Fruit fly (Drosophila melanogaster) whole organism, embryonic: ENCODE results near the gene Hayan.

Source experiments
- Awh ChIP-seq: fragments of 200-800 bp; sonication (Bioruptor generic); IDR thresholded peaks from 2 replicates; pipeline ENCODE4, ENCODE4 v1.3.6; 2022; ENCODE audit warnings: missing biosample characterization, missing genetic modification characterization
- CG12071 ChIP-seq: fragments of 200-800 bp; sonication (Bioruptor generic); optimal IDR thresholded peaks from 3 replicates; lab custom pipeline; 2018; ENCODE audit warnings: missing biosample characterization, mild to moderate bottlenecking, missing genetic modification characterization
- CG1602 ChIP-seq: fragments of 200-800 bp; sonication (Bioruptor generic); optimal IDR thresholded peaks from 3 replicates; lab custom pipeline; 2016; ENCODE audit warnings: missing biosample characterization, missing genetic modification characterization
- CG16779 ChIP-seq: fragments of 200-800 bp; sonication (Bioruptor generic); IDR thresholded peaks from 2 replicates; pipeline ENCODE4 v1.3.6; 2022; ENCODE audit warnings: missing biosample characterization, missing genetic modification characterization
- CG16813 ChIP-seq: fragments of 200-800 bp; sonication (Bioruptor generic); IDR thresholded peaks from 3 replicates; pipeline ENCODE4 v1.3.6; 2022; ENCODE audit warnings: missing biosample characterization, missing genetic modification characterization; ENCODE audit not compliant: partially characterized antibody
- CG1792 ChIP-seq: fragments of 200-800 bp; sonication (Bioruptor generic); optimal IDR thresholded peaks from 2 replicates; lab custom pipeline; 2016; ENCODE audit warnings: missing biosample characterization, missing genetic modification characterization
- CG18476 ChIP-seq: fragments of 200-800 bp; sonication (Bioruptor generic); optimal IDR thresholded peaks from 2 replicates; lab custom pipeline; 2016; ENCODE audit warnings: missing biosample characterization, mild to moderate bottlenecking, missing genetic modification characterization
- CG2889 ChIP-seq: fragments of 200-800 bp; sonication (Bioruptor generic); IDR thresholded peaks from 3 replicates; pipeline ENCODE4 v1.3.6; 2022; ENCODE audit warnings: missing biosample characterization, missing genetic modification characterization
- CG4282 ChIP-seq: fragments of 200-800 bp; sonication (Bioruptor generic); optimal IDR thresholded peaks from 2 replicates; lab custom pipeline; 2016; ENCODE audit warnings: missing biosample characterization, missing genetic modification characterization
- CG4404 ChIP-seq: fragments of 200-800 bp; sonication (Bioruptor generic); IDR thresholded peaks from 2 replicates; pipeline ENCODE4 v1.3.6; 2022; ENCODE audit warnings: missing biosample characterization, missing genetic modification characterization
- CG4820 ChIP-seq: fragments of 200-800 bp; sonication (Bioruptor generic); optimal IDR thresholded peaks from 3 replicates; lab custom pipeline; 2016; ENCODE audit warnings: missing biosample characterization, missing genetic modification characterization
- CG8359 ChIP-seq: fragments of 200-800 bp; sonication (Bioruptor generic); optimal IDR thresholded peaks from 2 replicates; lab custom pipeline; 2017; ENCODE audit warnings: missing biosample characterization, mild to moderate bottlenecking, missing genetic modification characterization, borderline replicate concordance
- CG9817 ChIP-seq: fragments of 200-800 bp; sonication (Bioruptor generic); optimal IDR thresholded peaks from 2 replicates; lab custom pipeline; 2018; ENCODE audit warnings: missing biosample characterization, mild to moderate bottlenecking, missing genetic modification characterization, moderate library complexity
- CG9876 ChIP-seq: fragments of 200-800 bp; sonication (Bioruptor generic); optimal IDR thresholded peaks from 2 replicates; lab custom pipeline; 2016; ENCODE audit warnings: missing biosample characterization, missing genetic modification characterization
- CkIIα-i1 ChIP-seq: fragments of 200-800 bp; sonication (Bioruptor generic); IDR thresholded peaks from 2 replicates; pipeline ENCODE4 v1.3.6; 2022; ENCODE audit warnings: missing biosample characterization, missing genetic modification characterization
- Dad ChIP-seq: fragments of 200-800 bp; sonication (Bioruptor generic); optimal IDR thresholded peaks from 3 replicates; lab custom pipeline; 2016; ENCODE audit warnings: missing biosample characterization, missing genetic modification characterization
- Doc2 ChIP-seq: fragments of 200-800 bp; sonication (Bioruptor generic); IDR thresholded peaks from 2 replicates; pipeline ENCODE4 v1.3.6; 2022; ENCODE audit warnings: missing biosample characterization, missing genetic modification characterization
- Drgx ChIP-seq: fragments of 200-800 bp; sonication (Bioruptor generic); IDR thresholded peaks from 2 replicates; pipeline ENCODE4 v1.3.6; 2022; ENCODE audit warnings: missing biosample characterization, missing genetic modification characterization
- E2f1 ChIP-seq: fragments of 200-800 bp; sonication (Bioruptor generic); IDR thresholded peaks from 2 replicates; pipeline ENCODE4 v1.3.6; 2022; ENCODE audit warnings: missing biosample characterization, missing genetic modification characterization
- HmgZ ChIP-seq: fragments of 200-800 bp; sonication (Bioruptor generic); optimal IDR thresholded peaks from 2 replicates; lab custom pipeline; 2018; ENCODE audit warnings: missing biosample characterization, mild to moderate bottlenecking, missing genetic modification characterization
- Lhr ChIP-seq: fragments of 200-800 bp; sonication (Bioruptor generic); optimal IDR thresholded peaks from 3 replicates; lab custom pipeline; 2017; ENCODE audit warnings: mild to moderate bottlenecking, missing biosample characterization, missing genetic modification reagents, missing genetic modification characterization
- NFAT ChIP-seq: fragments of 200-800 bp; sonication (Bioruptor generic); IDR thresholded peaks from 2 replicates; pipeline ENCODE4 v1.3.6; 2022; ENCODE audit warnings: missing biosample characterization, missing genetic modification characterization
- Neu2 ChIP-seq: fragments of 200-800 bp; sonication (Bioruptor generic); optimal IDR thresholded peaks from 3 replicates; lab custom pipeline; 2016; ENCODE audit warnings: missing biosample characterization, missing genetic modification characterization, borderline replicate concordance
- Nf-YC ChIP-seq: fragments of 200-800 bp; optimal IDR thresholded peaks from 3 replicates; lab custom pipeline; 2019; ENCODE audit warnings: missing biosample characterization, mild to moderate bottlenecking, missing genetic modification characterization, moderate library complexity
- Sox100B ChIP-seq: fragments of 200-800 bp; sonication (Bioruptor generic); optimal IDR thresholded peaks from 3 replicates; lab custom pipeline; 2018; ENCODE audit warnings: missing biosample characterization, mild to moderate bottlenecking, missing genetic modification characterization
- Sox102F ChIP-seq: fragments of 200-800 bp; sonication (Bioruptor generic); optimal IDR thresholded peaks from 2 replicates; lab custom pipeline; 2018; ENCODE audit warnings: missing biosample characterization, mild to moderate bottlenecking, missing genetic modification characterization, moderate library complexity
- Taf1 ChIP-seq: fragments of 200-800 bp; sonication (Bioruptor generic); IDR thresholded peaks from 2 replicates; pipeline ENCODE4 v1.3.6; 2022; ENCODE audit warnings: missing biosample characterization, missing genetic modification characterization
- Vsx1 ChIP-seq: fragments of 200-800 bp; sonication (Bioruptor generic); optimal IDR thresholded peaks from 2 replicates; lab custom pipeline; 2017; ENCODE audit warnings: missing biosample characterization, mild to moderate bottlenecking, missing genetic modification characterization, missing genetic modification reagents
- YL-1 ChIP-seq: fragments of 200-800 bp; sonication (Bioruptor generic); optimal IDR thresholded peaks from 3 replicates; lab custom pipeline; 2017; ENCODE audit warnings: missing biosample characterization, mild to moderate bottlenecking, missing genetic modification characterization
- al ChIP-seq: fragments of 200-800 bp; sonication (Bioruptor generic); IDR thresholded peaks from 2 replicates; pipeline ENCODE4 v1.3.6; 2022; ENCODE audit warnings: missing biosample characterization, missing genetic modification characterization
- bigmax ChIP-seq: fragments of 200-800 bp; sonication (Bioruptor generic); optimal IDR thresholded peaks from 2 replicates; lab custom pipeline; 2018; ENCODE audit warnings: missing biosample characterization, mild to moderate bottlenecking, missing genetic modification characterization
- ci ChIP-seq: fragments of 200-800 bp; sonication (Bioruptor generic); IDR thresholded peaks from 3 replicates; pipeline ENCODE4 v1.3.6; 2022; ENCODE audit warnings: missing biosample characterization, missing genetic modification characterization
- corto ChIP-seq: fragments of 200-800 bp; sonication (Bioruptor generic); optimal IDR thresholded peaks from 2 replicates; lab custom pipeline; 2016; ENCODE audit warnings: missing biosample characterization, mild to moderate bottlenecking, missing genetic modification characterization, moderate library complexity
- dmrt11E ChIP-seq: fragments of 200-800 bp; sonication (Bioruptor generic); optimal IDR thresholded peaks from 3 replicates; lab custom pipeline; 2018; ENCODE audit warnings: missing biosample characterization, mild to moderate bottlenecking, missing genetic modification characterization, moderate library complexity
- dpn ChIP-seq, 2 experiments: fragments of 200-800 bp; sonication (Bioruptor generic); optimal IDR thresholded peaks; 3 replicates each; lab custom pipeline; 2016; ENCODE audit warnings: missing biosample characterization in 2 of 2, missing genetic modification characterization in 2 of 2
- gce ChIP-seq: fragments of 200-800 bp; sonication (Bioruptor generic); IDR thresholded peaks from 3 replicates; pipeline ENCODE4 v1.3.6; 2022; ENCODE audit warnings: missing biosample characterization, missing genetic modification characterization
- grau ChIP-seq: fragments of 200-800 bp; optimal IDR thresholded peaks from 3 replicates; lab custom pipeline; 2019; ENCODE audit warnings: missing biosample characterization, mild to moderate bottlenecking, missing genetic modification characterization, moderate library complexity
- hkb ChIP-seq, 2 experiments: fragments of 200-800 bp in 1 of 2; fragments of >200 bp in 1 of 2; sonication (Bioruptor generic) in 1 of 2; IDR thresholded peaks in 1 of 2; optimal IDR thresholded peaks in 1 of 2; 2 replicates each; pipeline versions ENCODE4 v1.3.6 to Lab custom; 2017 to 2022; ENCODE audit warnings: missing biosample characterization in 1 of 2, missing genetic modification characterization in 1 of 2
- ind ChIP-seq: fragments of 200-800 bp; sonication (Bioruptor generic); optimal IDR thresholded peaks from 3 replicates; lab custom pipeline; 2016; ENCODE audit warnings: missing biosample characterization, missing genetic modification characterization
- kay ChIP-seq: fragments of 200-800 bp; sonication (Bioruptor generic); optimal IDR thresholded peaks from 2 replicates; lab custom pipeline; 2016; ENCODE audit warnings: missing biosample characterization, missing genetic modification characterization
- kni ChIP-seq: fragments of 200-800 bp; sonication (Bioruptor generic); optimal IDR thresholded peaks from 3 replicates; lab custom pipeline; 2017; ENCODE audit warnings: mild to moderate bottlenecking, missing biosample characterization, missing genetic modification reagents, missing genetic modification characterization
- lab ChIP-seq: fragments of 200-800 bp; sonication (Bioruptor generic); optimal IDR thresholded peaks from 3 replicates; lab custom pipeline; 2017; ENCODE audit warnings: missing biosample characterization, missing genetic modification characterization, mild to moderate bottlenecking, moderate library complexity, missing genetic modification reagents
- mld ChIP-seq: fragments of 200-800 bp; sonication (Bioruptor generic); IDR thresholded peaks from 3 replicates; pipeline ENCODE4 v1.3.6; 2022; ENCODE audit warnings: missing biosample characterization, missing genetic modification characterization; ENCODE audit not compliant: partially characterized antibody
- onecut ChIP-seq: fragments of 200-800 bp; sonication (Bioruptor generic); IDR thresholded peaks from 2 replicates; pipeline ENCODE4 v1.3.6; 2022; ENCODE audit warnings: missing biosample characterization, missing genetic modification characterization
- org-1 ChIP-seq: fragments of 200-800 bp; sonication (Bioruptor generic); optimal IDR thresholded peaks from 2 replicates; lab custom pipeline; 2017; ENCODE audit warnings: missing biosample characterization, missing genetic modification characterization
- pan ChIP-seq, 4 experiments: fragments of >200 bp in 3 of 4; fragments of 200-800 bp in 1 of 4; sonication (Bioruptor generic) in 1 of 4; optimal IDR thresholded peaks in 3 of 4; IDR thresholded peaks in 1 of 4; 2 replicates each; pipeline versions ENCODE4 v1.3.6 to Lab custom; 2017 to 2022; ENCODE audit warnings: missing biosample characterization in 2 of 4, missing genetic modification characterization in 2 of 4, mixed read lengths in 1 of 4
- sima ChIP-seq: fragments of 200-800 bp; sonication (Bioruptor generic); optimal IDR thresholded peaks from 2 replicates; lab custom pipeline; 2016; ENCODE audit warnings: missing biosample characterization, missing genetic modification characterization
- sisA ChIP-seq: fragments of 200-800 bp; sonication (Bioruptor generic); IDR thresholded peaks from 2 replicates; pipeline ENCODE4 v1.3.6; 2022; ENCODE audit warnings: missing biosample characterization, missing genetic modification characterization
- unc-4 ChIP-seq: fragments of 200-800 bp; sonication (Bioruptor generic); IDR thresholded peaks from 2 replicates; pipeline ENCODE4 v1.3.6; 2022; ENCODE audit warnings: missing biosample characterization, missing genetic modification characterization; ENCODE audit not compliant: partially characterized antibody

The Hayan gene

DNA sequence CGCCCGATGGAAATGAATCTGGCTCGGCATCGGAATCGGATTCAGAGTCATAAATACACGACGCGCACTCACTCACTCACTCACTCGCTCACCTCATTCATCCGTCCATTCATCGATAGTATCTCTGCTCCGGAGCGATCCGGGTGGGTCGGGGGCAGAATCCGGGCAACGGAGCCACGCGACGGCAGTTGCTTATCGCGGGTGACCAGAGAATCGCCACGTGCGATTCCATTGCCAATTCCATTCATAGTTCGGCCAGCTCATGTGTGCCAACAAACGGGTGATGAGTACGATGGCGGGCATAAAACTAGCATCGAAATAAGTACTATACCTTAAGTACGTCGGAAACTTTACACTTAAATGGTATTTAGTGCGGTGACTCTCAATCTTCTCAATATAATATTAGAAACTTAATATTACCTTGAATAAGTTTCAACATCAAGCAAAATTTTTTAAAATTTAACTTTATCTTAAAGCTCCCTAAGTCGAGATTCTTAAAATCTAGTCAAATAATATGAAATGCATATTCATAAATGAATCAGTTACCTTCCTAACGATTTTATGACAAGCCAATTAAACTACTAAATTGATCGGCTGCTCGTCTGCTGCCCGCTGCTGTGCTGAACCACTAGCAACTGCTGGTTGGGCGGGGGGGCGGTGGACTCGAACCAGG is 41.2 kb upstream of the Hayan start (continued):
- TF ChIP-seq sisA (GFP tag; lab: Robert Waterston, UW) (peak; percentile 21; the same call in 1 of the 2 replicates), Lhr (GFP tag; lab: Kevin White, UChicago) (no peak), kay (no peak), Sox102F (peak; percentile 26), bigmax (GFP tag; lab: Kevin White, UChicago) (no peak), ind (no peak), hkb (optimal IDR thresholded peaks at IDR 0.05; lab: Kevin White, UChicago) (no peak), hkb (GFP tag; IDR thresholded peaks at IDR 0.05; lab: Robert Waterston, UW) (peak; percentile 56), lab (peak; percentile 45), ci (no peak), CG16779 (GFP tag; lab: Robert Waterston, UW) (no peak), CG9876 (GFP tag; lab: Kevin White, UChicago) (no peak), mld (GFP tag; lab: Robert Waterston, UW) (no peak), grau (peak; percentile 47), Taf1 (GFP tag; lab: Robert Waterston, UW) (no peak), CG1602 (GFP tag; lab: Kevin White, UChicago) (no peak), Nf-YC (tag; lab: Kevin White, UChicago) (no peak), CG2889 (GFP tag; lab: Robert Waterston, UW) (no peak), E2f1 (GFP tag; lab: Robert Waterston, UW) (0 out of 2 replicates have a peak, but pooled peaks have one; percentile 9), kni (no peak), Drgx (GFP tag; lab: Robert Waterston, UW) (no peak), HmgZ (tag; lab: Kevin White, UChicago) (no peak), CG9817 (tag; lab: Kevin White, UChicago) (no peak), al (no peak), Doc2 (GFP tag; lab: Robert Waterston, UW) (no peak), CG4404 (GFP tag; lab: Robert Waterston, UW) (no peak), pan (optimal IDR thresholded peaks at IDR 0.05; lab: Kevin White, UChicago) (no peak), pan (GFP tag; optimal IDR thresholded peaks at IDR 0.05 in 1 of 2, IDR thresholded peaks at IDR 0.05 in 1 of 2) (no peak), NFAT (GFP tag; lab: Robert Waterston, UW) (no peak), dmrt11E (tag; lab: Kevin White, UChicago) (peak; percentile 68), CG4282 (GFP tag; lab: Kevin White, UChicago) (no peak), CkIIα-i1 (GFP tag; lab: Robert Waterston, UW) (no peak), CG4820 (GFP tag; lab: Kevin White, UChicago) (peak; percentile 43), unc-4 (GFP tag; lab: Robert Waterston, UW) (no peak), onecut (GFP tag; lab: Robert Waterston, UW) (0 out of 2 replicates have a peak, but pooled peaks have one; percentile 20), Neu2 (GFP tag; lab: Kevin White, UChicago) (no peak), corto (GFP tag; lab: Kevin White, UChicago) (no peak), YL-1 (GFP tag; lab: Kevin White, UChicago) (no peak), CG1792 (GFP tag; lab: Kevin White, UChicago) (no peak), sima (GFP tag; lab: Kevin White, UChicago) (no peak), CG8359 (GFP tag; lab: Kevin White, UChicago) (peak; percentile 40), Vsx1 (GFP tag; lab: Kevin White, UChicago) (no peak), gce (GFP tag; lab: Robert Waterston, UW) (no peak), CG12071 (no peak), Sox100B (GFP tag; lab: Kevin White, UChicago) (peak; percentile 67), CG16813 (GFP tag; lab: Robert Waterston, UW) (no peak), Dad (GFP tag; lab: Kevin White, UChicago) (no peak), Awh (GFP tag; lab: Robert Waterston, UW) (no peak), dpn (GFP tag; optimal IDR thresholded peaks at IDR 0.05; lab: Kevin White, UChicago) (no peak), org-1 (GFP tag; lab: Kevin White, UChicago) (no peak), CG18476 (peak; percentile 10)
